Worm (Caenorhabditis elegans) whole organism, young adult: ENCODE measurements around the gene srh-131.

Source experiments
- B0261.1 ChIP-seq: sonication (generic microtip); optimal IDR thresholded peaks from 2 replicates; lab custom pipeline; 2016; ENCODE audit warnings: mild to moderate bottlenecking, missing genetic modification characterization, moderate library complexity, missing compliant biosample characterization
- F39B2.1 ChIP-seq: fragments of 200-800 bp; sonication (Bioruptor generic); IDR thresholded peaks from 2 replicates; pipeline ENCODE4 v1.3.6; 2022; ENCODE audit warnings: missing genetic modification reagents, missing genetic modification characterization, missing compliant biosample characterization
- F52B5.7 ChIP-seq: sonication (generic microtip); optimal IDR thresholded peaks from 2 replicates; lab custom pipeline; 2016; ENCODE audit warnings: mild to moderate bottlenecking, missing genetic modification characterization, missing compliant biosample characterization
- F57C9.4 ChIP-seq: sonication (generic microtip); optimal IDR thresholded peaks from 2 replicates; lab custom pipeline; 2017; ENCODE audit warnings: mild to moderate bottlenecking, missing genetic modification characterization, missing compliant biosample characterization
- Y56A3A.18 ChIP-seq: fragments of 200-800 bp; sonication (Bioruptor generic); IDR thresholded peaks from 2 replicates; pipeline ENCODE4 v1.3.6; 2022; ENCODE audit warnings: missing genetic modification reagents, missing genetic modification characterization, missing compliant biosample characterization
- Y67H2A.10 ChIP-seq: fragments of 200-800 bp; sonication (Bioruptor generic); conservative IDR thresholded peaks from 2 replicates; pipeline ENCODE4 v1.3.6; 2022; ENCODE audit warnings: missing genetic modification reagents, missing genetic modification characterization, missing compliant biosample characterization
- atf-7 ChIP-seq: sonication (generic microtip); optimal IDR thresholded peaks from 2 replicates; lab custom pipeline; 2017; ENCODE audit warnings: mild to moderate bottlenecking, missing genetic modification characterization, missing compliant biosample characterization
- cebp-1 ChIP-seq, 2 experiments: fragments of 200-800 bp in 1 of 2; sonication (Bioruptor generic) in 1 of 2; sonication (generic microtip) in 1 of 2; IDR thresholded peaks in 1 of 2; optimal IDR thresholded peaks in 1 of 2; 2 replicates each; pipeline versions ENCODE4 v1.3.6 to Lab custom; 2017 to 2022; ENCODE audit warnings: missing compliant biosample characterization in 2 of 2, missing genetic modification characterization in 2 of 2, mild to moderate bottlenecking in 1 of 2, missing genetic modification reagents in 1 of 2, moderate library complexity in 1 of 2
- ceh-40 ChIP-seq: fragments of 200-800 bp; sonication (Bioruptor generic); IDR thresholded peaks from 2 replicates; pipeline ENCODE4 v1.3.6; 2022; ENCODE audit warnings: missing genetic modification characterization, missing compliant biosample characterization
- dpl-1 ChIP-seq: fragments of 150-350 bp; optimal IDR thresholded peaks from 2 replicates; lab custom pipeline; 2014; ENCODE audit warnings: missing biosample characterization, missing genetic modification reagents, missing genetic modification characterization
- hrde-1 ChIP-seq: sonication (generic microtip); optimal IDR thresholded peaks from 2 replicates; lab custom pipeline; 2016; ENCODE audit warnings: missing genetic modification characterization, mild to moderate bottlenecking, missing compliant biosample characterization, moderate library complexity, missing genotype, missing genetic modification reagents, borderline replicate concordance
- let-607 ChIP-seq, 2 experiments: fragments of 200-800 bp in 1 of 2; sonication (Bioruptor generic) in 1 of 2; sonication (generic microtip) in 1 of 2; optimal IDR thresholded peaks; 2 replicates each; lab custom pipeline; 2016 to 2018; ENCODE audit warnings: mild to moderate bottlenecking in 2 of 2, missing compliant biosample characterization in 2 of 2, missing genetic modification characterization in 2 of 2, moderate library complexity in 2 of 2, missing genotype in 1 of 2
- lin-40 ChIP-seq: sonication (generic microtip); optimal IDR thresholded peaks from 2 replicates; lab custom pipeline; 2016; ENCODE audit warnings: missing genetic modification characterization, mild to moderate bottlenecking, missing compliant biosample characterization, missing genotype, missing genetic modification reagents
- lin-54 ChIP-seq: fragments of 200-800 bp; sonication (Bioruptor generic); optimal IDR thresholded peaks from 2 replicates; lab custom pipeline; 2018; ENCODE audit warnings: mild to moderate bottlenecking, missing genetic modification characterization, missing compliant biosample characterization
- madf-10 ChIP-seq: sonication (generic microtip); optimal IDR thresholded peaks from 2 replicates; lab custom pipeline; 2016; ENCODE audit warnings: mild to moderate bottlenecking, missing genetic modification characterization, missing compliant biosample characterization
- madf-6 ChIP-seq: fragments of 200-800 bp; sonication (Bioruptor generic); IDR thresholded peaks from 2 replicates; pipeline ENCODE4 v1.3.6; 2022; ENCODE audit warnings: missing genetic modification reagents, missing genetic modification characterization, missing compliant biosample characterization
- nfya-2 ChIP-seq: fragments of 200-800 bp; sonication (Bioruptor generic); IDR thresholded peaks from 2 replicates; pipeline ENCODE4 v1.3.6; 2022; ENCODE audit warnings: missing genetic modification reagents, missing genetic modification characterization, missing compliant biosample characterization
- nhr-120 ChIP-seq: fragments of 200-800 bp; sonication (Bioruptor generic); IDR thresholded peaks from 2 replicates; pipeline ENCODE4 v1.3.6; 2022; ENCODE audit warnings: missing genetic modification characterization, missing compliant biosample characterization
- pha-4 ChIP-seq: fragments of 150-350 bp; sonication (generic microtip); optimal IDR thresholded peaks from 2 replicates; lab custom pipeline; 2014; ENCODE audit warnings: missing biosample characterization, missing genetic modification reagents, missing genetic modification characterization
- rpc-1 ChIP-seq, 2 experiments: fragments of 150-350 bp in 1 of 2; sonication (generic microtip) in 1 of 2; optimal IDR thresholded peaks; 2 replicates each; lab custom pipeline; 2014 to 2018; ENCODE audit warnings: missing biosample characterization in 1 of 2, missing genetic modification characterization in 1 of 2, missing genetic modification reagents in 1 of 2, missing genotype in 1 of 2
- snpc-1.1 ChIP-seq: sonication (generic microtip); optimal IDR thresholded peaks from 2 replicates; lab custom pipeline; 2017; ENCODE audit warnings: missing genetic modification characterization, mild to moderate bottlenecking, missing compliant biosample characterization, antibody characterized with exemption, moderate library complexity, missing genotype, missing genetic modification reagents; ENCODE audit not compliant: insufficient read depth
- ztf-3 ChIP-seq: fragments of 200-800 bp; sonication (Bioruptor generic); optimal IDR thresholded peaks from 2 replicates; lab custom pipeline; 2018; ENCODE audit warnings: mild to moderate bottlenecking, missing genetic modification characterization, missing compliant biosample characterization

The srh-131 gene

DNA sequence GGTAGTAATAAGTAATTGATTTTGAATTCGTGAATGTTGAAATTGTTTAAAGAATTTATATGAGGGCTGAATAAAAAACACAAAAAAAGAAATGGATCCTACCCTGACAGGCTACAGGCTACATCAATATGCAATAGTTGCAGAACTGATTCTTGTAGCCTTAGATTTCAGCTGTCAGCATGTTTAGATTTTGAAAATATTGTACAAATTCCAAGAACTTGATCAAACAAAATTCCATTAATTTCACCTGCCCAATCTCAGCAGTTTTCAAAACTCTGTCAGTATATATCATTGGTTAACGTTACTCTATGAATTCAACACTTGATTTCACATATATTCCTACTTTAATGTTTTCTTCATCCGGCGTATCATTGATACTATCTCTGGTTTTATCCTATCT, 25.1 kb downstream of the srh-131 start:
- TF ChIP-seq lin-40 (tag; lab: Kevin White, UChicago) (no peak), atf-7 (tag; lab: Kevin White, UChicago) (no peak)

DNA sequence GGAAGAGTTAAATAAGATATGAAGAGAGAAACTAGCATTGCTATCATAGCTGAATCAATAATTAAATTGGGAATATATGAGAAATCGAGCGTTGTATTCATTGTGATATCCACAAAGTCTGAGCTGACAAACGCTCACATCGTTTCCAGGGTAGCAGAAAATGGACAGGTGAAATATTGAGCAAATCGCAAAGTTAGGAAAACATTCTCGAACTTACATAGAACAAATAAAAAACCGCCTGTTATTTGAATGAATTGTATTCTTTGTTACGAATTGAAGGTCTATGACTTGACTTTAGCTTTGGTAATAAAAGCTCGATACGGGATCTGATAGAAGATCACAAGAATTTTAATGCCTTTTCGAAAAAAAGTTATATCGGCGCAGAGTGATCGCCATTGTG, 30.6 kb downstream of the srh-131 start, which contains the start of gene srz-94:
srz-94 (minus strand) TSS at position 101 of the 400 bp plus-strand sequence.
- no peak for TF ChIP-seq Y67H2A.10 (GFP tag; lab: Robert Waterston, UW)

DNA sequence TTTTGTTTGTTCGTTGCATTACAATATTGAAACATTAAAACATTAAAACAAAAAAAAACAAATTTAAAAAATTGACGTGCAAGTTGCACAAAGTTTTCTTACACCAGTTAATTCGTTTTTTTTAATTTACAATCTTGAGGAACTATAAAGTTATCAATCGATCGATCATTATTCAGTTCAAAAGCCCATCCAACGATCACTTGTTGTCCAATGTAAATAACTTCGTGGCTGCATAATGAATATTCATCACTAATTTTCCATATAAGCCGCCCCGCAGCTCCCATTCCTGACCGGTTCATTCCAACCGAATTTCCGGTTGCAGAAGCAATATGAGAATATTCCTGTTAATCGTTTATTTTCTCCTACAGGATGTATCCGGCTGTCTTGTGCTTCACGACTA, 37.0 kb downstream of the srh-131 start, which contains the start of gene hpo-33:
hpo-33 (plus strand) TSS at position 301 of the 400 bp plus-strand sequence.
- TF ChIP-seq hrde-1 (tag; lab: Kevin White, UChicago), result no peak
- TF ChIP-seq ceh-40 (GFP tag; lab: Robert Waterston, UW), result no peak
- no peak for TF ChIP-seq cebp-1 (GFP tag; IDR thresholded peaks at IDR 0.05; lab: Robert Waterston, UW)
- no peak for TF ChIP-seq cebp-1 (tag; optimal IDR thresholded peaks at IDR 0.05; lab: Kevin White, UChicago)
- no peak for TF ChIP-seq lin-40 (tag; lab: Kevin White, UChicago)
- TF ChIP-seq F39B2.1 (GFP tag; lab: Robert Waterston, UW), result no peak
- TF ChIP-seq F52B5.7 (tag; lab: Kevin White, UChicago), result no peak
- TF ChIP-seq ztf-3 (GFP tag; lab: Kevin White, UChicago), result no peak
- no peak for TF ChIP-seq lin-54 (GFP tag; lab: Kevin White, UChicago)
- no peak for TF ChIP-seq dpl-1 (GFP tag; lab: Kevin White, UChicago)
- no peak for TF ChIP-seq rpc-1 (optimal IDR thresholded peaks at IDR 0.05; lab: Kevin White, UChicago)
- no peak for TF ChIP-seq rpc-1 (tag; optimal IDR thresholded peaks at IDR 0.05; lab: Kevin White, UChicago)
- TF ChIP-seq nfya-2 (GFP tag; lab: Robert Waterston, UW), result no peak
- no peak for TF ChIP-seq pha-4 (tag; lab: Kevin White, UChicago)
- no peak for TF ChIP-seq F57C9.4 (tag; lab: Kevin White, UChicago)

DNA sequence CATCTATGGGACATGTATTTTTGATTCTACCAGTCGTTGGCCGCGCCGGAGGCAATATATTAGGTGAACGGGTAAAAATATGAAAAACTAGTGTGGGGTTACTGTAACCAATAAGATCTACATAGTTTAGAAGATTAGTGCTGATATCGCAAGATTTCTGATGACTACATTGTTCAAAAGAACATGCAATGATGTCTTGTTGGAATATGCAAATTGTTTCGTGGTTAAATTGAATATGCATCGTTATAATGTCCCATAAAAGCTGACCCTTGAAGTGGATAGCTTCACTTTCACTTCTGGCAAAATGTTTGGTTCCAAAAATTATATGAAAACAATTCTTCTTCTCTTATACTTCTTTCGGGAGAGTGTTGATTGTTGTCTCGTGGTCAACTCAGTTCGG, 39.2 kb downstream of the srh-131 start, which contains the start of gene F28B1.2:
F28B1.2 (plus strand) TSS at position 301 of the 400 bp plus-strand sequence.
- no peak for TF ChIP-seq nhr-120 (GFP tag; lab: Robert Waterston, UW)
- no peak for TF ChIP-seq lin-54 (GFP tag; lab: Kevin White, UChicago)
- TF ChIP-seq madf-10, result no peak
- TF ChIP-seq Y56A3A.18 (GFP tag; lab: Robert Waterston, UW), result no peak
- TF ChIP-seq F57C9.4 (tag; lab: Kevin White, UChicago), result no peak
- no peak for TF ChIP-seq snpc-1.1
- TF ChIP-seq madf-6 (GFP tag; lab: Robert Waterston, UW), result no peak
- no peak for TF ChIP-seq let-607 (tag; optimal IDR thresholded peaks at IDR 0.05; lab: Kevin White, UChicago)
- no peak for TF ChIP-seq B0261.1 (tag; lab: Kevin White, UChicago)
- TF ChIP-seq, all 124 proteins: peak for 0
